Fruit fly (Drosophila melanogaster) whole organism, adult: ENCODE results near the gene CG32278.

ENCODE experiments used
- CG11617 ChIP-seq: fragments of 200-800 bp; sonication (Bioruptor generic); optimal IDR thresholded peaks from 2 replicates; lab custom pipeline; 2017; ENCODE audit warnings: mild to moderate bottlenecking, missing biosample characterization, missing genetic modification reagents, missing genetic modification characterization
- CG12768 ChIP-seq: fragments of 200-800 bp; sonication (Bioruptor generic); optimal IDR thresholded peaks from 2 replicates; lab custom pipeline; 2017; ENCODE audit warnings: missing biosample characterization, missing genetic modification characterization, mild to moderate bottlenecking, moderate library complexity, missing genetic modification reagents
- CG14711 ChIP-seq: fragments of 200-800 bp; sonication (Bioruptor generic); optimal IDR thresholded peaks from 2 replicates; lab custom pipeline; 2018; ENCODE audit warnings: missing biosample characterization, mild to moderate bottlenecking, missing genetic modification characterization, moderate library complexity
- CG1620 ChIP-seq: fragments of 200-800 bp; sonication (Bioruptor generic); optimal IDR thresholded peaks from 2 replicates; lab custom pipeline; 2016; ENCODE audit warnings: missing biosample characterization, missing genetic modification characterization
- CG33017 ChIP-seq: fragments of 200-800 bp; sonication (Bioruptor generic); optimal IDR thresholded peaks from 2 replicates; lab custom pipeline; 2018; ENCODE audit warnings: missing biosample characterization, mild to moderate bottlenecking, missing genetic modification characterization, moderate library complexity
- CG5204 ChIP-seq: fragments of 200-800 bp; sonication (Bioruptor generic); optimal IDR thresholded peaks from 2 replicates; lab custom pipeline; 2016; ENCODE audit warnings: missing biosample characterization, missing genetic modification characterization
- CG7045 ChIP-seq: fragments of 200-800 bp; sonication (Bioruptor generic); optimal IDR thresholded peaks from 2 replicates; lab custom pipeline; 2017; ENCODE audit warnings: missing biosample characterization, mild to moderate bottlenecking, missing genetic modification characterization
- CG7101 ChIP-seq: fragments of 200-800 bp; sonication (Bioruptor generic); optimal IDR thresholded peaks from 2 replicates; lab custom pipeline; 2018; ENCODE audit warnings: missing biosample characterization, mild to moderate bottlenecking, missing genetic modification characterization, moderate library complexity
- Clk ChIP-seq: fragments of 200-800 bp; sonication (Bioruptor generic); optimal IDR thresholded peaks from 2 replicates; lab custom pipeline; 2017; ENCODE audit warnings: missing biosample characterization, missing genetic modification characterization
- Crg-1 ChIP-seq: fragments of 200-800 bp; sonication (Bioruptor generic); optimal IDR thresholded peaks from 2 replicates; lab custom pipeline; 2016; ENCODE audit warnings: missing biosample characterization, missing genetic modification characterization
- Hr96 ChIP-seq: fragments of 200-800 bp; sonication (Bioruptor generic); optimal IDR thresholded peaks from 2 replicates; lab custom pipeline; 2016; ENCODE audit warnings: missing biosample characterization, missing genetic modification characterization
- Mnt ChIP-seq: fragments of 200-800 bp; sonication (Bioruptor generic); optimal IDR thresholded peaks from 2 replicates; lab custom pipeline; 2016; ENCODE audit warnings: missing biosample characterization, mild to moderate bottlenecking, missing genetic modification characterization
- bab1 ChIP-seq: fragments of 200-800 bp; sonication (Bioruptor generic); optimal IDR thresholded peaks from 3 replicates; lab custom pipeline; 2019; ENCODE audit warnings: missing biosample characterization, mild to moderate bottlenecking, missing genetic modification characterization, moderate library complexity
- cic ChIP-seq: fragments of 200-800 bp; sonication (Bioruptor generic); optimal IDR thresholded peaks from 2 replicates; lab custom pipeline; 2017; ENCODE audit warnings: missing biosample characterization, mild to moderate bottlenecking, missing genetic modification characterization, moderate library complexity
- cnc ChIP-seq, 2 experiments: fragments of >200 bp; optimal IDR thresholded peaks; 2 replicates each; lab custom pipeline; 2017
- kay ChIP-seq: fragments of 200-800 bp; sonication (Bioruptor generic); peaks from one replicate; lab custom pipeline; 2016; ENCODE audit warnings: missing biosample characterization, missing genetic modification characterization, borderline replicate concordance
- ovo ChIP-seq: fragments of 200-800 bp; sonication (Bioruptor generic); optimal IDR thresholded peaks from 2 replicates; lab custom pipeline; 2016; ENCODE audit warnings: missing biosample characterization, missing genetic modification characterization
- pad ChIP-seq: fragments of 200-800 bp; sonication (Bioruptor generic); optimal IDR thresholded peaks from 3 replicates; lab custom pipeline; 2017; ENCODE audit warnings: missing biosample characterization, missing genetic modification characterization, mild to moderate bottlenecking, moderate library complexity, missing genetic modification reagents
- tj ChIP-seq: fragments of 200-800 bp; sonication (Bioruptor generic); optimal IDR thresholded peaks from 3 replicates; lab custom pipeline; 2017; ENCODE audit warnings: missing biosample characterization, mild to moderate bottlenecking, missing genetic modification characterization, moderate library complexity
- toe ChIP-seq: fragments of 200-800 bp; sonication (Bioruptor generic); optimal IDR thresholded peaks from 2 replicates; lab custom pipeline; 2016; ENCODE audit warnings: missing biosample characterization, missing genetic modification characterization

The CG32278 gene

dm6 chr3L:3165399-3165798 is 3.7 kb upstream of the CG32278 start:
- TF ChIP-seq Crg-1 (no peak), bab1 (GFP tag; lab: Kevin White, UChicago) (no peak), toe (no peak), CG11617 (GFP tag; lab: Kevin White, UChicago) (peak; percentile 1), pad (no peak), ovo (GFP tag; lab: Kevin White, UChicago) (no peak)

dm6 chr3L:3166200-3166695 is 2.8 kb upstream of the CG32278 start, which contains the start of gene Asciz:
Gene Asciz, minus strand, starts transcription at chr3L:3166250.
- TF ChIP-seq CG12768 (GFP tag; lab: Kevin White, UChicago) (peak; percentile 14), CG33017 (tag; lab: Kevin White, UChicago) (no peak)

- TF ChIP-seq ovo (GFP tag; lab: Kevin White, UChicago) (no peak), kay (no peak), CG5204 (GFP tag; lab: Kevin White, UChicago) (no peak), CG14711 (tag; lab: Kevin White, UChicago) (no peak)
Observed at dm6 chr3L:3172445-3172844, 3.4 kb downstream of the CG32278 start, which contains the start of gene CG14963. Gene CG14963, minus strand, starts transcription at chr3L:3172545.

dm6 chr3L:3177872-3178271 is 8.8 kb downstream of the CG32278 start:
- TF ChIP-seq CG12768 (GFP tag; lab: Kevin White, UChicago), result no peak
- no peak for TF ChIP-seq cic (GFP tag; lab: Kevin White, UChicago)
- TF ChIP-seq Hr96 (GFP tag; lab: Kevin White, UChicago), result no peak
- no peak for TF ChIP-seq CG11617 (GFP tag; lab: Kevin White, UChicago)
- TF ChIP-seq kay, result no peak
- TF ChIP-seq CG14711 (tag; lab: Kevin White, UChicago), result no peak

- TF ChIP-seq kay (no peak), bab1 (GFP tag; lab: Kevin White, UChicago) (peak; percentile 23), ovo (GFP tag; lab: Kevin White, UChicago) (no peak), cnc (optimal IDR thresholded peaks at IDR 0.05; lab: Kevin White, UChicago) (no peak), CG7101 (tag; lab: Kevin White, UChicago) (peak; percentile 43), CG1620 (GFP tag; lab: Kevin White, UChicago) (peak; percentile 73), CG7045 (peak; percentile 39), pad (peak; percentile 62), cic (GFP tag; lab: Kevin White, UChicago) (no peak), Hr96 (GFP tag; lab: Kevin White, UChicago) (peak; percentile 75), tj (GFP tag; lab: Kevin White, UChicago) (peak; percentile 31), Crg-1 (peak; percentile 54), CG12768 (GFP tag; lab: Kevin White, UChicago) (peak; percentile 0), CG14711 (tag; lab: Kevin White, UChicago) (peak; percentile 14), CG33017 (tag; lab: Kevin White, UChicago) (no peak), Clk (GFP tag; lab: Kevin White, UChicago) (peak; percentile 9), toe (peak; percentile 67), CG5204 (GFP tag; lab: Kevin White, UChicago) (peak; percentile 62), CG11617 (GFP tag; lab: Kevin White, UChicago) (peak; percentile 66), Mnt (GFP tag; lab: Kevin White, UChicago) (peak; percentile 58)
Observed at dm6 chr3L:3178530-3179096, 9.5 kb downstream of the CG32278 start, which contains the start of the genes MnM and Girdin. Gene MnM, minus strand, starts transcription at chr3L:3178580. Gene Girdin, plus strand, starts transcription at chr3L:3178930.

- TF ChIP-seq cic (GFP tag; lab: Kevin White, UChicago) (no peak), toe (peak; percentile 3), CG12768 (GFP tag; lab: Kevin White, UChicago) (peak; percentile 18), bab1 (GFP tag; lab: Kevin White, UChicago) (peak; percentile 93), ovo (GFP tag; lab: Kevin White, UChicago) (no peak), CG14711 (tag; lab: Kevin White, UChicago) (peak; percentile 70), Mnt (GFP tag; lab: Kevin White, UChicago) (no peak), CG7045 (peak; percentile 78), CG11617 (GFP tag; lab: Kevin White, UChicago) (peak; percentile 27), Clk (GFP tag; lab: Kevin White, UChicago) (no peak), Crg-1 (peak; percentile 11), pad (peak; percentile 36), CG1620 (GFP tag; lab: Kevin White, UChicago) (peak; percentile 47), kay (no peak), cnc (optimal IDR thresholded peaks at IDR 0.05; lab: Kevin White, UChicago) (no peak), CG5204 (GFP tag; lab: Kevin White, UChicago) (no peak), CG33017 (tag; lab: Kevin White, UChicago) (peak; percentile 73), Hr96 (GFP tag; lab: Kevin White, UChicago) (peak; percentile 36), tj (GFP tag; lab: Kevin White, UChicago) (peak; percentile 69), CG7101 (tag; lab: Kevin White, UChicago) (peak; percentile 68)
Observed at dm6 chr3L:3179474-3179873, 10.4 kb downstream of the CG32278 start.
